Worm (Caenorhabditis elegans): ENCODE measurements around the gene C11E4.7.

DNA sequence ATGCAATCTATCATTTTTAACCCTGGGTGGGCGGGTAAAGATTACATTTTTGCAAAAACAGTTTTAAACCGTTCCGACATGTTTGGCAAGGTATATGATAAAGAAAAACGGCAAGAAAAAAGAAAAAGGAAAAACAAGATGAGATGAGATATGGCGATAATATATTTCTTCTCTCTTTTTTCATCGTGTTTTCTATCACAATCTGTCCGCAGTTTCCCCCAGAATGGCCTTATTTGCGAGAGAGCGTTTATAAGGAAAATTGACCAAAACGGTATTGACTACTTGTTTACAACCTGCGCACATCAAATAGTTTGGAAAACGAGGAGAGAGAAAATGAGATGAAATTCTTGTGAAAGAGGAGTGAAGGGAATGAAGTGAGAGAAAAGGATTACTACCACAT lies 50.4 kb downstream of the C11E4.7 start:
- TF ChIP-seq ztf-29 (GFP tag; IDR thresholded peaks at IDR 0.05) = no peak
- no peak for TF ChIP-seq ztf-23 (GFP tag; IDR thresholded peaks at IDR 0.05)
- peak; percentile 5 for TF ChIP-seq cog-1 (tag; optimal IDR thresholded peaks at IDR 0.05)
- no peak for TF ChIP-seq flt-1 (GFP tag; IDR thresholded peaks at IDR 0.05)
- TF ChIP-seq med-1 (GFP tag; optimal IDR thresholded peaks at IDR 0.05; ENCODE audit: insufficient read depth) = no peak
- no peak for TF ChIP-seq T22C8.4 (GFP tag; IDR thresholded peaks at IDR 0.05)
